Fruit fly (Drosophila melanogaster): ENCODE data around the gene CG31815.
A peak's percentile ranks its signal among the peaks of the same experiment; 100 is the strongest.

Gene CG31815

DNA sequence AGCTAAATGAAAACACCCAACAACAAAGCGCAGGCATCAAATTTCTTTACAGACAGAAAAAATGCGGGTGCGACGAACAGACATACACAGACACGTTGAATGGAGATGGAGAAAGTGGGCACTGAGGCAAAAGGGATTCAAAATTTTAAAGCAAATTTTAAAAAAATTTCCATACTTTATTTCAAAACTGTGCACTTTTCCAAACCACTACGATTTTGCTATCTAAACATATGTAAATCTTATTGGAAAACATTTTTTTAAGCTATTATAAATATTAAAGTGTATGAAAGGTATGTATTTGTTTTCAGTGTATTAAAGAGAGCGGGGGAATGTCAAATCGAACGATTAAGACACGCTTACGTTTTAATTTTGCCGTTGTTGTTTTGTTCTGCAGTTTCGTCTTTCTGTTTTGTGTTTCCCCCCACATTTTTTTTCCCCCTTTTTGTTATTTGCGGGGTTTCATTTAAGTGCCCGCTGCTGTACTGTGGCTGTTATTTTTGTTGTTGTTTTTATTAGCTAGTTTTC is 14.8 kb downstream of the CG31815 start:
- TF ChIP-seq Eip78C (GFP tag) (peak; percentile 97), svp (GFP tag) (peak; percentile 98), eg (GFP tag; IDR thresholded peaks at IDR 0.05) (peak; percentile 64; the same call in 2 of the 3 replicates), CG10669 (GFP tag; optimal IDR thresholded peaks at IDR 0.05) (peak; percentile 78), fd59A (GFP tag; optimal IDR thresholded peaks at IDR 0.05) (peak; percentile 63), spab (GFP tag; optimal IDR thresholded peaks at IDR 0.05) (peak; percentile 60), achi (GFP tag; optimal IDR thresholded peaks at IDR 0.05) (peak; percentile 77), esn (GFP tag; optimal IDR thresholded peaks at IDR 0.05) (peak; percentile 88), CG3032 (tag; optimal IDR thresholded peaks at IDR 0.05) (peak; percentile 76), CG10631 (GFP tag; optimal IDR thresholded peaks at IDR 0.05) (peak; percentile 77), CG1621 (tag; optimal IDR thresholded peaks at IDR 0.05) (peak; percentile 34), CG32006 (GFP tag; optimal IDR thresholded peaks at IDR 0.05) (peak; percentile 66), topi (GFP tag; optimal IDR thresholded peaks at IDR 0.05) (peak; percentile 95), pdm3 (GFP tag; optimal IDR thresholded peaks at IDR 0.05) (peak; percentile 60), Smox (GFP tag; optimal IDR thresholded peaks at IDR 0.05) (peak; percentile 91), CG8632 (GFP tag; optimal IDR thresholded peaks at IDR 0.05) (peak; percentile 71), Hr39 (GFP tag; optimal IDR thresholded peaks at IDR 0.05) (peak; percentile 90), CG15336 (GFP tag; IDR thresholded peaks at IDR 0.05) (peak; percentile 76), cyc (GFP tag; optimal IDR thresholded peaks at IDR 0.05) (peak; percentile 95), Eip75B (GFP tag; optimal IDR thresholded peaks at IDR 0.05) (peak; percentile 72), CG6163 (GFP tag; IDR thresholded peaks at IDR 0.05) (peak; percentile 77; the same call in 2 of the 3 replicates), CG16779 (tag; optimal IDR thresholded peaks at IDR 0.05) (peak; percentile 1), CG9139 (GFP tag; optimal IDR thresholded peaks at IDR 0.05) (no peak), fd85E (GFP tag; optimal IDR thresholded peaks at IDR 0.05) (peak; percentile 35), Ets96B (tag; optimal IDR thresholded peaks at IDR 0.05) (peak; percentile 68), OdsH (GFP tag; optimal IDR thresholded peaks at IDR 0.05) (peak; percentile 86), CG31627 (GFP tag; optimal IDR thresholded peaks at IDR 0.05) (peak; percentile 75), dac (GFP tag; optimal IDR thresholded peaks at IDR 0.05) (no peak), Gug (GFP tag; IDR thresholded peaks at IDR 0.05) (peak; percentile 65), CG4318 (GFP tag; optimal IDR thresholded peaks at IDR 0.05) (peak; percentile 54), Hr4 (GFP tag; optimal IDR thresholded peaks at IDR 0.05) (peak; percentile 82), ss (GFP tag; optimal IDR thresholded peaks at IDR 0.05) (peak; percentile 40 to 69), lz (GFP tag; optimal IDR thresholded peaks at IDR 0.05) (peak; percentile 89), Sox15 (GFP tag; optimal IDR thresholded peaks at IDR 0.05) (peak; percentile 78), Hr38 (GFP tag; optimal IDR thresholded peaks at IDR 0.05) (no peak), net (GFP tag; optimal IDR thresholded peaks at IDR 0.05) (peak; percentile 85), CG11294 (GFP tag; IDR thresholded peaks at IDR 0.05) (peak; percentile 40; the same call in 1 of the 2 replicates), CG6792 (GFP tag; optimal IDR thresholded peaks at IDR 0.05) (peak; percentile 76), CG7368 (GFP tag; optimal IDR thresholded peaks at IDR 0.05) (peak; percentile 73), CG34406 (GFP tag; optimal IDR thresholded peaks at IDR 0.05) (peak; percentile 88), dsx (GFP tag; optimal IDR thresholded peaks at IDR 0.05; ENCODE audit: poor library complexity, severe bottlenecking) (peak; percentile 67), Met (GFP tag; optimal IDR thresholded peaks at IDR 0.05) (peak; percentile 87), vri (GFP tag; optimal IDR thresholded peaks at IDR 0.05) (peak; percentile 58), CG8119 (GFP tag; IDR thresholded peaks at IDR 0.05) (peak; percentile 73), fkh (GFP tag; optimal IDR thresholded peaks at IDR 0.05) (no peak), salr (GFP tag; optimal IDR thresholded peaks at IDR 0.05) (peak; percentile 38 to 70), Sox14 (GFP tag; optimal IDR thresholded peaks at IDR 0.05) (peak; percentile 77), Ets21C (GFP tag; optimal IDR thresholded peaks at IDR 0.05) (peak; percentile 74), Blimp-1 (GFP tag; optimal IDR thresholded peaks at IDR 0.05) (peak; percentile 88), Eip93F (GFP tag; optimal IDR thresholded peaks at IDR 0.05) (no peak), Lpt (GFP tag; optimal IDR thresholded peaks at IDR 0.05) (no peak), CG11762 (GFP tag; optimal IDR thresholded peaks at IDR 0.05; ENCODE audit: insufficient read depth) (peak; percentile 82)
